Fruit fly (Drosophila melanogaster) whole organism, embryonic: ENCODE data around the gene Mipp2.

Experiments
- CG11085 ChIP-seq: fragments of 200-800 bp; sonication (Bioruptor generic); IDR thresholded peaks from 2 replicates; pipeline ENCODE4 v1.3.6; 2022; ENCODE audit warnings: missing biosample characterization, missing genetic modification characterization
- CG11247 ChIP-seq: fragments of 200-800 bp; sonication (Bioruptor generic); IDR thresholded peaks from 2 replicates; pipeline ENCODE4 v1.3.6; 2022; ENCODE audit warnings: missing biosample characterization, missing genetic modification characterization
- CG11504 ChIP-seq: fragments of 200-800 bp; sonication (Bioruptor generic); optimal IDR thresholded peaks from 3 replicates; lab custom pipeline; 2019; ENCODE audit warnings: missing biosample characterization, mild to moderate bottlenecking, missing genetic modification characterization, moderate library complexity
- CG12659 ChIP-seq: fragments of 200-800 bp; sonication (Bioruptor generic); optimal IDR thresholded peaks from 3 replicates; lab custom pipeline; 2017; ENCODE audit warnings: mild to moderate bottlenecking, missing biosample characterization, missing genetic modification reagents, missing genetic modification characterization
- CG15073 ChIP-seq: fragments of 200-800 bp; sonication (Bioruptor generic); optimal IDR thresholded peaks from 2 replicates; lab custom pipeline; 2016; ENCODE audit warnings: missing biosample characterization, missing genetic modification characterization
- CG17328 ChIP-seq: fragments of 200-800 bp; sonication (Bioruptor generic); IDR thresholded peaks from 2 replicates; pipeline ENCODE4 v1.3.6; 2022; ENCODE audit warnings: missing biosample characterization, missing genetic modification characterization
- CG17385 ChIP-seq: fragments of 200-800 bp; sonication (Bioruptor generic); optimal IDR thresholded peaks from 3 replicates; lab custom pipeline; 2018; ENCODE audit warnings: missing biosample characterization, mild to moderate bottlenecking, missing genetic modification characterization
- CG18599 ChIP-seq: fragments of 200-800 bp; sonication (Bioruptor generic); optimal IDR thresholded peaks from 3 replicates; lab custom pipeline; 2017; ENCODE audit warnings: missing biosample characterization, missing genetic modification characterization, mild to moderate bottlenecking, moderate library complexity, missing genetic modification reagents
- CG3407 ChIP-seq: fragments of 200-800 bp; sonication (Bioruptor generic); optimal IDR thresholded peaks from 2 replicates; lab custom pipeline; 2018; ENCODE audit warnings: missing biosample characterization, mild to moderate bottlenecking, missing genetic modification characterization
- CG3838 ChIP-seq: fragments of 200-800 bp; sonication (Bioruptor generic); optimal IDR thresholded peaks from 3 replicates; lab custom pipeline; 2016; ENCODE audit warnings: missing biosample characterization, missing genetic modification characterization
- CG6175 ChIP-seq: fragments of 200-800 bp; sonication (Bioruptor generic); IDR thresholded peaks from 3 replicates; pipeline ENCODE4 v1.3.6; 2022; ENCODE audit warnings: missing biosample characterization, missing genetic modification characterization
- CG6791 ChIP-seq: fragments of 200-800 bp; sonication (Bioruptor generic); IDR thresholded peaks from 3 replicates; pipeline ENCODE4 v1.3.6; 2022; ENCODE audit warnings: missing biosample characterization, missing genetic modification characterization; ENCODE audit not compliant: partially characterized antibody
- CG7987 ChIP-seq: fragments of 200-800 bp; sonication (Bioruptor generic); optimal IDR thresholded peaks from 2 replicates; lab custom pipeline; 2018; ENCODE audit warnings: missing biosample characterization, mild to moderate bottlenecking, missing genetic modification characterization, moderate library complexity
- D19B ChIP-seq: fragments of 200-800 bp; sonication (Bioruptor generic); optimal IDR thresholded peaks from 2 replicates; lab custom pipeline; 2017; ENCODE audit warnings: missing biosample characterization, mild to moderate bottlenecking, missing genetic modification characterization
- Dek ChIP-seq: fragments of 200-800 bp; sonication (Bioruptor generic); optimal IDR thresholded peaks from 3 replicates; lab custom pipeline; 2019; ENCODE audit warnings: missing biosample characterization, mild to moderate bottlenecking, missing genetic modification characterization, moderate library complexity
- Gug ChIP-seq: fragments of 200-800 bp; sonication (Bioruptor generic); IDR thresholded peaks from 4 replicates; pipeline ENCODE4 v1.3.6; 2022; ENCODE audit warnings: missing biosample characterization, missing genetic modification characterization
- HHEX ChIP-seq: fragments of 200-800 bp; sonication (Bioruptor generic); optimal IDR thresholded peaks from 3 replicates; lab custom pipeline; 2017; ENCODE audit warnings: missing biosample characterization, mild to moderate bottlenecking, missing genetic modification characterization, missing genetic modification reagents
- HLH54F ChIP-seq: fragments of 200-800 bp; sonication (Bioruptor generic); optimal IDR thresholded peaks from 3 replicates; lab custom pipeline; 2016; ENCODE audit warnings: missing biosample characterization, missing genetic modification characterization
- Hr78 ChIP-seq, 2 experiments: fragments of 200-800 bp in 1 of 2; fragments of >200 bp in 1 of 2; sonication (Bioruptor generic) in 1 of 2; optimal IDR thresholded peaks; 2 replicates each; lab custom pipeline; 2017 to 2019; ENCODE audit warnings: missing biosample characterization in 2 of 2, missing genetic modification characterization in 2 of 2, mild to moderate bottlenecking in 1 of 2, moderate library complexity in 1 of 2
- Lhr ChIP-seq: fragments of 200-800 bp; sonication (Bioruptor generic); optimal IDR thresholded peaks from 3 replicates; lab custom pipeline; 2017; ENCODE audit warnings: mild to moderate bottlenecking, missing biosample characterization, missing genetic modification reagents, missing genetic modification characterization
- Lpt ChIP-seq: fragments of >200 bp; optimal IDR thresholded peaks from 2 replicates; lab custom pipeline; 2018; ENCODE audit warnings: missing biosample characterization, missing genetic modification characterization
- Pdp1 ChIP-seq, 2 experiments: fragments of 200-800 bp; sonication (Bioruptor generic); optimal IDR thresholded peaks; 3 replicates each; lab custom pipeline; 2016; ENCODE audit warnings: missing biosample characterization in 2 of 2, missing genetic modification characterization in 2 of 2, mild to moderate bottlenecking in 1 of 2, moderate library complexity in 1 of 2
- Ptx1 ChIP-seq: fragments of 200-800 bp; sonication (Bioruptor generic); IDR thresholded peaks from 2 replicates; pipeline ENCODE4 v1.3.6; 2022; ENCODE audit warnings: missing biosample characterization, missing genetic modification characterization
- Rx ChIP-seq: fragments of 200-800 bp; sonication (Bioruptor generic); IDR thresholded peaks from 2 replicates; pipeline ENCODE4 v1.3.6; 2022; ENCODE audit warnings: missing biosample characterization, missing genetic modification characterization
- Sox100B ChIP-seq: fragments of 200-800 bp; sonication (Bioruptor generic); optimal IDR thresholded peaks from 3 replicates; lab custom pipeline; 2018; ENCODE audit warnings: missing biosample characterization, mild to moderate bottlenecking, missing genetic modification characterization
- Spps ChIP-seq: fragments of 200-800 bp; sonication (Bioruptor generic); optimal IDR thresholded peaks from 2 replicates; lab custom pipeline; 2018; ENCODE audit warnings: missing biosample characterization, mild to moderate bottlenecking, missing genetic modification characterization
- Stat92E ChIP-seq, 3 experiments: fragments of >200 bp in 2 of 3; fragments of 200-800 bp in 1 of 3; sonication (Bioruptor generic) in 1 of 3; optimal IDR thresholded peaks; 2 replicates each; lab custom pipeline; 2017 to 2019; ENCODE audit warnings: missing biosample characterization in 3 of 3, missing genetic modification characterization in 3 of 3, mild to moderate bottlenecking in 1 of 3, moderate library complexity in 1 of 3
- TFAM ChIP-seq: fragments of 200-800 bp; sonication (Bioruptor generic); optimal IDR thresholded peaks from 2 replicates; lab custom pipeline; 2017; ENCODE audit warnings: missing biosample characterization, missing genetic modification characterization, inconsistent platforms
- Taf1 ChIP-seq: fragments of 200-800 bp; sonication (Bioruptor generic); IDR thresholded peaks from 2 replicates; pipeline ENCODE4 v1.3.6; 2022; ENCODE audit warnings: missing biosample characterization, missing genetic modification characterization
- Xrp1 ChIP-seq: fragments of 200-800 bp; sonication (Bioruptor generic); IDR thresholded peaks from 2 replicates; pipeline ENCODE4 v1.3.6; 2022; ENCODE audit warnings: missing biosample characterization, missing genetic modification characterization
- bcd ChIP-seq: fragments of 200-800 bp; sonication (Bioruptor generic); optimal IDR thresholded peaks from 2 replicates; lab custom pipeline; 2017; ENCODE audit warnings: missing biosample characterization, mild to moderate bottlenecking, missing genetic modification characterization
- caup ChIP-seq: fragments of 200-800 bp; sonication (Bioruptor generic); optimal IDR thresholded peaks from 3 replicates; lab custom pipeline; 2017; ENCODE audit warnings: missing biosample characterization, mild to moderate bottlenecking, missing genetic modification characterization, moderate library complexity; ENCODE audit not compliant: severe bottlenecking
- crp ChIP-seq, 2 experiments: fragments of 200-800 bp; sonication (Bioruptor generic); optimal IDR thresholded peaks; 2 replicates in 1 of 2; 3 replicates in 1 of 2; lab custom pipeline; 2017; ENCODE audit warnings: missing biosample characterization in 2 of 2, missing genetic modification characterization in 2 of 2, mild to moderate bottlenecking in 1 of 2, moderate library complexity in 1 of 2
- dati ChIP-seq: fragments of 200-800 bp; sonication (Bioruptor generic); IDR thresholded peaks from 2 replicates; pipeline ENCODE4 v1.3.6; 2022; ENCODE audit warnings: missing biosample characterization, missing genetic modification characterization
- dysf ChIP-seq: fragments of 200-800 bp; sonication (Bioruptor generic); IDR thresholded peaks from 3 replicates; pipeline ENCODE4 v1.3.6; 2022; ENCODE audit warnings: missing biosample characterization, missing genetic modification characterization
- hbn ChIP-seq: fragments of 200-800 bp; sonication (Bioruptor generic); IDR thresholded peaks from 2 replicates; pipeline ENCODE4 v1.3.6; 2022; ENCODE audit warnings: missing biosample characterization, missing genetic modification characterization; ENCODE audit not compliant: partially characterized antibody
- mirr ChIP-seq: fragments of 200-800 bp; sonication (Bioruptor generic); optimal IDR thresholded peaks from 3 replicates; lab custom pipeline; 2018; ENCODE audit warnings: missing biosample characterization, mild to moderate bottlenecking, missing genetic modification characterization
- nerfin-2 ChIP-seq: fragments of 200-800 bp; sonication (Bioruptor generic); IDR thresholded peaks from 2 replicates; pipeline ENCODE4 v1.3.6; 2022; ENCODE audit warnings: missing biosample characterization, missing genetic modification characterization; ENCODE audit not compliant: partially characterized antibody
- otp ChIP-seq: fragments of 200-800 bp; sonication (Bioruptor generic); IDR thresholded peaks from 3 replicates; pipeline ENCODE4, ENCODE4 v1.3.6; 2022; ENCODE audit warnings: missing biosample characterization, missing genetic modification characterization
- phol ChIP-seq: fragments of 200-800 bp; sonication (Bioruptor generic); optimal IDR thresholded peaks from 3 replicates; lab custom pipeline; 2018; ENCODE audit warnings: missing biosample characterization, mild to moderate bottlenecking, missing genetic modification characterization, moderate library complexity
- pros ChIP-seq: fragments of 200-800 bp; sonication (Bioruptor generic); optimal IDR thresholded peaks from 3 replicates; lab custom pipeline; 2019; ENCODE audit warnings: missing biosample characterization, mild to moderate bottlenecking, missing genetic modification characterization, moderate library complexity
- row ChIP-seq: fragments of 200-800 bp; sonication (Bioruptor generic); IDR thresholded peaks from 3 replicates; pipeline ENCODE4 v1.3.6; 2022; ENCODE audit warnings: missing biosample characterization, missing genetic modification characterization
- sima ChIP-seq: fragments of 200-800 bp; sonication (Bioruptor generic); optimal IDR thresholded peaks from 2 replicates; lab custom pipeline; 2016; ENCODE audit warnings: missing biosample characterization, missing genetic modification characterization
- sqz ChIP-seq: fragments of 200-800 bp; sonication (Bioruptor generic); optimal IDR thresholded peaks from 3 replicates; lab custom pipeline; 2018; ENCODE audit warnings: missing biosample characterization, mild to moderate bottlenecking, missing genetic modification characterization
- ttk ChIP-seq: fragments of 200-800 bp; sonication (Bioruptor generic); IDR thresholded peaks from 2 replicates; pipeline ENCODE4 v2.1.2; 2022; ENCODE audit warnings: missing biosample characterization, missing genetic modification characterization
- wdn ChIP-seq: fragments of 200-800 bp; sonication (Bioruptor generic); IDR thresholded peaks from 2 replicates; pipeline ENCODE4 v1.3.6; 2022; ENCODE audit warnings: missing biosample characterization, missing genetic modification characterization
- zfh1 ChIP-seq: fragments of 200-800 bp; sonication (Bioruptor generic); IDR thresholded peaks from 3 replicates; pipeline ENCODE4 v1.3.6; 2022; ENCODE audit warnings: missing biosample characterization, missing genetic modification characterization

Gene Mipp2

DNA sequence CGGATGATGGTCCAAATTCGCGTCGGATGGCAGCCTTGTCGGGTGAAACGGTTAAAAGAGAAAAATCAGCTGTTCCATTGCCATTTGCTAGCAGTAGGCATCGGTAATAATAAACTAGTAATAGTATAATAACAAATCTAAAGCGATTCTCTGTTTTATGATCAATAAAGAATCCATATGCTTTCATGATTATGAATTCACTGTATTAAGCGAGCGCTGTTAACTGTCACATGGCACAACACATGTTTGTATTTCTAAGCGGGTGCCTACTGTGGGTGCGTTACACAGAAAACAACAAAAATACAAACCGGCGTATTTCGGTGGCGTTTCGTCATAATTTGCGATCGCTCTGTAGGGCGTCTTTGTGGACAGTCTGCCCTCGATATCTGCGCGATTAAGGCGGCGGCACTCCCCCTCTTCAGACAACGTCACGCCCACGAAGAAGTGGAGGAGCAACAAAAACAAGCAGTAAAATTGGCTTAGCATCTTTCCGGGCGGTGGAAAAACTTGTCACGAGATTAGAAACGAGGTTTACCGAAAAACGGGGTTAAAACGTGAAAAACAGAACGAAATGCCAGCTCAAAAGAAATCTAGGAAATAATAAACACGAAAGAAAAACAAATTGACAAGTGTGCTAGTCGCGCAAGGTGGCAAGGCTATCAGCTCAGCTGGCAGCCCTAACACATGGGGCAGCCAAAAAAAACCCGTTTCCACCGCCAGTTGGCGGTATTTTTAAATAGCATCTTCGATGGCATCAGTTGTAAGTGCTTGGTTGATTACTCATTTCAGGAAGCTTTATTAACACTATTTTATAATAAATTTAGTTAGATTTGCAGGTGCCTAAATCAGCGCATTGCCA lies at the start of gene Mipp2, which contains the start of gene Nep1 (continued):
- TF ChIP-seq CG3407 (GFP tag; lab: Kevin White, UChicago) (no peak), Sox100B (GFP tag; lab: Kevin White, UChicago) (no peak), Gug (GFP tag; lab: Robert Waterston, UW) (peak; percentile 44; the same call in 3 of the 4 replicates), Taf1 (GFP tag; lab: Robert Waterston, UW) (peak; percentile 35; the same call in 1 of the 2 replicates), TFAM (no peak), sima (GFP tag; lab: Kevin White, UChicago) (no peak), CG6175 (no peak), Ptx1 (GFP tag; lab: Robert Waterston, UW) (peak; percentile 48), CG11247 (GFP tag; lab: Robert Waterston, UW) (peak; percentile 22; the same call in 1 of the 2 replicates), CG15073 (no peak), ttk (GFP tag; lab: Robert Waterston, UW) (0 out of 2 replicates have a peak, but pooled peaks have one; percentile 42), bcd (GFP tag; lab: Kevin White, UChicago) (peak; percentile 14), sqz (GFP tag; lab: Kevin White, UChicago) (no peak), hbn (GFP tag; lab: Robert Waterston, UW) (no peak), CG12659 (GFP tag; lab: Kevin White, UChicago) (peak; percentile 42), HHEX (GFP tag; lab: Kevin White, UChicago) (no peak), Pdp1 (GFP tag; optimal IDR thresholded peaks at IDR 0.05; lab: Kevin White, UChicago) (peak in 1 of 2 experiments; percentile 7), CG18599 (GFP tag; lab: Kevin White, UChicago) (peak; percentile 33), HLH54F (GFP tag; lab: Kevin White, UChicago) (no peak), caup (GFP tag; lab: Kevin White, UChicago) (peak; percentile 13), Rx (GFP tag; lab: Robert Waterston, UW) (no peak), Lpt (no peak), Spps (tag; lab: Kevin White, UChicago) (no peak), Hr78 (GFP tag; optimal IDR thresholded peaks at IDR 0.05; lab: Kevin White, UChicago) (no peak), CG6791 (no peak), CG11504 (tag; lab: Kevin White, UChicago) (peak; percentile 37), Dek (tag; lab: Kevin White, UChicago) (peak; percentile 4), CG3838 (GFP tag; lab: Kevin White, UChicago) (no peak), CG17385 (GFP tag; lab: Kevin White, UChicago) (no peak), otp (no peak), phol (tag; lab: Kevin White, UChicago) (no peak), D19B (GFP tag; lab: Kevin White, UChicago) (no peak), CG11085 (GFP tag; lab: Robert Waterston, UW) (no peak), mirr (GFP tag; lab: Kevin White, UChicago) (no peak), wdn (GFP tag; lab: Robert Waterston, UW) (no peak), Xrp1 (GFP tag; lab: Robert Waterston, UW) (peak; percentile 49), nerfin-2 (GFP tag; lab: Robert Waterston, UW) (no peak), crp (GFP tag; optimal IDR thresholded peaks at IDR 0.05; lab: Kevin White, UChicago) (peak in 1 of 2 experiments; percentile 78), Stat92E (GFP tag; optimal IDR thresholded peaks at IDR 0.05; lab: Kevin White, UChicago) (no peak), row (GFP tag; lab: Robert Waterston, UW) (peak; percentile 89), Lhr (GFP tag; lab: Kevin White, UChicago) (no peak), CG7987 (no peak), pros (GFP tag; lab: Kevin White, UChicago) (no peak), dati (GFP tag; lab: Robert Waterston, UW) (no peak), CG17328 (peak; percentile 25; the same call in 1 of the 2 replicates), dysf (GFP tag; lab: Robert Waterston, UW) (peak; percentile 57; the same call in 1 of the 3 replicates), zfh1 (peak; percentile 53; the same call in 1 of the 3 replicates)
